Fruit fly (Drosophila melanogaster): ENCODE results near the gene Awh.

Awh gene

dm6 chr3L:3809943-3810342 lies 36.1 kb upstream of the Awh start, which contains the start of gene CG32262:
Gene CG32262, minus strand, starts transcription at chr3L:3810196.
- TF ChIP-seq Mnt (GFP tag; optimal IDR thresholded peaks at IDR 0.05) (peak; percentile 28), CG7101 (tag; optimal IDR thresholded peaks at IDR 0.05) (no peak), Hr96 (GFP tag; optimal IDR thresholded peaks at IDR 0.05) (no peak), bab1 (GFP tag; optimal IDR thresholded peaks at IDR 0.05) (peak; percentile 29), kay (GFP tag; ENCODE audit: borderline replicate concordance) (no peak), pad (GFP tag; optimal IDR thresholded peaks at IDR 0.05) (no peak), Clk (GFP tag; optimal IDR thresholded peaks at IDR 0.05) (no peak)

DNA sequence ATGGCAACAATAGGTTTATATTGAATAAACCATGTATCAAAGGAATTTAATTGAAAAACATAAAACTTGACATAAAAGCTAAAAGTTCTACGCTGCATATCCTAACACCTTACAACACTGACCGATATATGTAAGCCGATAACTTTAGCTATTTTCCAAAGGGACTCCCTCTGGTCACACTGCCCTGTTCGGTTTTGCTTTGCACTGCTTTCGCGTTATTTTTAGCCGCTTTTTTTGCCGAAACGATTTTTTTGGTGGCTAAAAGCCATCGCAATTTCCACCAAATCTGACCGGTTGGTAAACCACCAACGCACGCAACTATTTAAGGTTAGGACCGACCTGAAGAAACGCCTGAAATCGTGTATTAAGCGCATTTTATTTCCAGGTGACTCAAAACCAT lies 34.9 kb upstream of the Awh start, which contains the start of the genes CG32263 and PIG-B:
Gene CG32263 (minus strand): TSS at position 26 of the 400 bp plus-strand sequence.
Gene PIG-B (plus strand): TSS at position 175 of the 400 bp plus-strand sequence.
- TF ChIP-seq CG7045 (GFP tag; optimal IDR thresholded peaks at IDR 0.05) = no peak
- TF ChIP-seq CG33017 (tag; optimal IDR thresholded peaks at IDR 0.05) = no peak
- no peak for TF ChIP-seq toe (GFP tag; optimal IDR thresholded peaks at IDR 0.05)
- no peak for TF ChIP-seq CG5204 (GFP tag; optimal IDR thresholded peaks at IDR 0.05)
- TF ChIP-seq CG1620 (GFP tag; optimal IDR thresholded peaks at IDR 0.05) = no peak
- no peak for TF ChIP-seq kay (GFP tag; ENCODE audit: borderline replicate concordance)
- TF ChIP-seq pad (GFP tag; optimal IDR thresholded peaks at IDR 0.05) = peak; percentile 4
- TF ChIP-seq cnc (optimal IDR thresholded peaks at IDR 0.05) = no peak
- peak; percentile 7 for TF ChIP-seq CG14711 (tag; optimal IDR thresholded peaks at IDR 0.05)
- peak; percentile 1 for TF ChIP-seq CG7101 (tag; optimal IDR thresholded peaks at IDR 0.05)
- TF ChIP-seq Hr96 (GFP tag; optimal IDR thresholded peaks at IDR 0.05) = no peak
- TF ChIP-seq CG11617 (GFP tag; optimal IDR thresholded peaks at IDR 0.05) = no peak
- TF ChIP-seq Mnt (GFP tag; optimal IDR thresholded peaks at IDR 0.05) = peak; percentile 8
- TF ChIP-seq Crg-1 (GFP tag; optimal IDR thresholded peaks at IDR 0.05) = no peak
- no peak for TF ChIP-seq ovo (GFP tag; optimal IDR thresholded peaks at IDR 0.05)
- no peak for TF ChIP-seq CG12768 (GFP tag; optimal IDR thresholded peaks at IDR 0.05)
- TF ChIP-seq tj (GFP tag; optimal IDR thresholded peaks at IDR 0.05) = peak; percentile 1
- TF ChIP-seq cic (GFP tag; optimal IDR thresholded peaks at IDR 0.05) = no peak
- TF ChIP-seq bab1 (GFP tag; optimal IDR thresholded peaks at IDR 0.05) = peak; percentile 33
- no peak for TF ChIP-seq Clk (GFP tag; optimal IDR thresholded peaks at IDR 0.05)

- TF ChIP-seq Mnt (GFP tag; optimal IDR thresholded peaks at IDR 0.05) = peak; percentile 65
- TF ChIP-seq Clk (GFP tag; optimal IDR thresholded peaks at IDR 0.05) = no peak
- TF ChIP-seq CG12768 (GFP tag; optimal IDR thresholded peaks at IDR 0.05) = peak; percentile 76
- no peak for TF ChIP-seq CG14711 (tag; optimal IDR thresholded peaks at IDR 0.05)
- peak; percentile 14 for TF ChIP-seq ovo (GFP tag; optimal IDR thresholded peaks at IDR 0.05)
- no peak for TF ChIP-seq Hr96 (GFP tag; optimal IDR thresholded peaks at IDR 0.05)
- TF ChIP-seq CG1620 (GFP tag; optimal IDR thresholded peaks at IDR 0.05) = peak; percentile 53
- TF ChIP-seq tj (GFP tag; optimal IDR thresholded peaks at IDR 0.05) = peak; percentile 23
- TF ChIP-seq CG7101 (tag; optimal IDR thresholded peaks at IDR 0.05) = peak; percentile 4
- TF ChIP-seq toe (GFP tag; optimal IDR thresholded peaks at IDR 0.05) = no peak
- no peak for TF ChIP-seq cnc (optimal IDR thresholded peaks at IDR 0.05)
- peak; percentile 48 for TF ChIP-seq CG11617 (GFP tag; optimal IDR thresholded peaks at IDR 0.05)
- TF ChIP-seq CG7045 (GFP tag; optimal IDR thresholded peaks at IDR 0.05) = peak; percentile 8
- TF ChIP-seq bab1 (GFP tag; optimal IDR thresholded peaks at IDR 0.05) = peak; percentile 31
- TF ChIP-seq CG5204 (GFP tag; optimal IDR thresholded peaks at IDR 0.05) = no peak
- no peak for TF ChIP-seq CG33017 (tag; optimal IDR thresholded peaks at IDR 0.05)
- TF ChIP-seq pad (GFP tag; optimal IDR thresholded peaks at IDR 0.05) = no peak
- TF ChIP-seq kay (GFP tag; ENCODE audit: borderline replicate concordance) = no peak
- TF ChIP-seq Crg-1 (GFP tag; optimal IDR thresholded peaks at IDR 0.05) = peak; percentile 19
- peak; percentile 73 for TF ChIP-seq cic (GFP tag; optimal IDR thresholded peaks at IDR 0.05)
Observed at dm6 chr3L:3814010-3814833, 31.8 kb upstream of the Awh start, which contains the start of gene Scsalpha1. Gene Scsalpha1, plus strand, starts transcription at chr3L:3814211.

dm6 chr3L:3816254-3816653 lies 29.8 kb upstream of the Awh start, which contains the start of gene Acp63F:
Gene Acp63F, minus strand, starts transcription at chr3L:3816354.
- TF ChIP-seq CG14711 (tag; optimal IDR thresholded peaks at IDR 0.05) = no peak
- no peak for TF ChIP-seq CG1620 (GFP tag; optimal IDR thresholded peaks at IDR 0.05)
- TF ChIP-seq pad (GFP tag; optimal IDR thresholded peaks at IDR 0.05) = no peak
- no peak for TF ChIP-seq CG12768 (GFP tag; optimal IDR thresholded peaks at IDR 0.05)

- TF ChIP-seq Clk (GFP tag; optimal IDR thresholded peaks at IDR 0.05) = no peak
- TF ChIP-seq Hr96 (GFP tag; optimal IDR thresholded peaks at IDR 0.05) = peak; percentile 9
- peak; percentile 9 for TF ChIP-seq CG11617 (GFP tag; optimal IDR thresholded peaks at IDR 0.05)
- peak; percentile 70 for TF ChIP-seq cic (GFP tag; optimal IDR thresholded peaks at IDR 0.05)
- no peak for TF ChIP-seq cnc (optimal IDR thresholded peaks at IDR 0.05)
- peak; percentile 78 for TF ChIP-seq CG12768 (GFP tag; optimal IDR thresholded peaks at IDR 0.05)
- peak; percentile 8 for TF ChIP-seq CG7045 (GFP tag; optimal IDR thresholded peaks at IDR 0.05)
Observed at dm6 chr3L:3816772-3817483, 29.1 kb upstream of the Awh start.

Measured in whole organism, adult.